Fruit fly (Drosophila melanogaster) whole organism, embryonic: ENCODE measurements around the gene CG13144.

Source experiments
- Atf-2 ChIP-seq: fragments of 200-800 bp; sonication (Bioruptor generic); optimal IDR thresholded peaks from 2 replicates; lab custom pipeline; 2016; ENCODE audit warnings: missing biosample characterization, missing genetic modification characterization
- B-H2 ChIP-seq: fragments of 200-800 bp; sonication (Bioruptor generic); optimal IDR thresholded peaks from 2 replicates; lab custom pipeline; 2018; ENCODE audit warnings: missing biosample characterization, mild to moderate bottlenecking, missing genetic modification characterization
- Bteb2 ChIP-seq: fragments of 200-800 bp; sonication (Bioruptor generic); optimal IDR thresholded peaks from 2 replicates; lab custom pipeline; 2016; ENCODE audit warnings: missing biosample characterization, missing genetic modification characterization
- CG10366 ChIP-seq: fragments of 200-800 bp; sonication (Bioruptor generic); IDR thresholded peaks from 2 replicates; pipeline ENCODE4 v1.3.6; 2022; ENCODE audit warnings: missing biosample characterization, missing genetic modification characterization
- CG11093 ChIP-seq: fragments of 200-800 bp; sonication (Bioruptor generic); IDR thresholded peaks from 3 replicates; pipeline ENCODE4 v1.3.6; 2022; ENCODE audit warnings: missing biosample characterization, missing genetic modification characterization
- CG12391 ChIP-seq: fragments of 200-800 bp; sonication (Bioruptor generic); optimal IDR thresholded peaks from 3 replicates; lab custom pipeline; 2018; ENCODE audit warnings: missing biosample characterization, mild to moderate bottlenecking, missing genetic modification characterization, moderate library complexity
- CG12659 ChIP-seq: fragments of 200-800 bp; sonication (Bioruptor generic); optimal IDR thresholded peaks from 3 replicates; lab custom pipeline; 2017; ENCODE audit warnings: mild to moderate bottlenecking, missing biosample characterization, missing genetic modification reagents, missing genetic modification characterization
- CG13775 ChIP-seq: fragments of 200-800 bp; sonication (Bioruptor generic); optimal IDR thresholded peaks from 3 replicates; lab custom pipeline; 2017; ENCODE audit warnings: missing biosample characterization, mild to moderate bottlenecking, missing genetic modification characterization
- CG13894 ChIP-seq: fragments of 200-800 bp; sonication (Bioruptor generic); optimal IDR thresholded peaks from 3 replicates; lab custom pipeline; 2018; ENCODE audit warnings: missing biosample characterization, mild to moderate bottlenecking, missing genetic modification characterization, moderate library complexity
- CG17385 ChIP-seq: fragments of 200-800 bp; sonication (Bioruptor generic); optimal IDR thresholded peaks from 3 replicates; lab custom pipeline; 2018; ENCODE audit warnings: missing biosample characterization, mild to moderate bottlenecking, missing genetic modification characterization
- CG18011 ChIP-seq: fragments of 200-800 bp; sonication (Bioruptor generic); optimal IDR thresholded peaks from 2 replicates; lab custom pipeline; 2017; ENCODE audit warnings: missing biosample characterization, missing genetic modification characterization, mild to moderate bottlenecking, moderate library complexity, missing genotype
- CG18764 ChIP-seq: fragments of 200-800 bp; sonication (Bioruptor generic); optimal IDR thresholded peaks from 3 replicates; lab custom pipeline; 2016; ENCODE audit warnings: missing biosample characterization, missing genetic modification characterization
- CG2202 ChIP-seq: fragments of 200-800 bp; sonication (Bioruptor generic); optimal IDR thresholded peaks from 2 replicates; lab custom pipeline; 2018; ENCODE audit warnings: missing biosample characterization, mild to moderate bottlenecking, missing genetic modification characterization
- CG2712 ChIP-seq: fragments of 200-800 bp; optimal IDR thresholded peaks from 3 replicates; lab custom pipeline; 2019; ENCODE audit warnings: missing biosample characterization, mild to moderate bottlenecking, missing genetic modification characterization, moderate library complexity
- CG3163 ChIP-seq: fragments of 200-800 bp; sonication (Bioruptor generic); optimal IDR thresholded peaks from 3 replicates; lab custom pipeline; 2016; ENCODE audit warnings: missing biosample characterization, missing genetic modification characterization
- CG3726 ChIP-seq: fragments of 200-800 bp; sonication (Bioruptor generic); IDR thresholded peaks from 3 replicates; pipeline ENCODE4, ENCODE4 v1.3.6; 2022; ENCODE audit warnings: missing biosample characterization, missing genetic modification characterization
- CG7786 ChIP-seq: fragments of 200-800 bp; sonication (Bioruptor generic); optimal IDR thresholded peaks from 2 replicates; lab custom pipeline; 2016; ENCODE audit warnings: missing biosample characterization, missing genetic modification characterization
- CG9437 ChIP-seq: fragments of 200-800 bp; sonication (Bioruptor generic); optimal IDR thresholded peaks from 2 replicates; lab custom pipeline; 2018; ENCODE audit warnings: missing biosample characterization, mild to moderate bottlenecking, missing genetic modification characterization
- D19B ChIP-seq: fragments of 200-800 bp; sonication (Bioruptor generic); optimal IDR thresholded peaks from 2 replicates; lab custom pipeline; 2017; ENCODE audit warnings: missing biosample characterization, mild to moderate bottlenecking, missing genetic modification characterization
- Drgx ChIP-seq: fragments of 200-800 bp; sonication (Bioruptor generic); IDR thresholded peaks from 2 replicates; pipeline ENCODE4 v1.3.6; 2022; ENCODE audit warnings: missing biosample characterization, missing genetic modification characterization
- Fer3 ChIP-seq: fragments of 200-800 bp; sonication (Bioruptor generic); optimal IDR thresholded peaks from 2 replicates; lab custom pipeline; 2018; ENCODE audit warnings: missing biosample characterization, mild to moderate bottlenecking, missing genetic modification characterization, moderate library complexity
- HHEX ChIP-seq: fragments of 200-800 bp; sonication (Bioruptor generic); optimal IDR thresholded peaks from 3 replicates; lab custom pipeline; 2017; ENCODE audit warnings: missing biosample characterization, mild to moderate bottlenecking, missing genetic modification characterization, missing genetic modification reagents
- Hand ChIP-seq: fragments of 200-800 bp; sonication (Bioruptor generic); optimal IDR thresholded peaks from 2 replicates; lab custom pipeline; 2017; ENCODE audit warnings: mild to moderate bottlenecking, missing biosample characterization, missing genetic modification reagents, missing genetic modification characterization
- HmgD ChIP-seq: fragments of 200-800 bp; sonication (Bioruptor generic); optimal IDR thresholded peaks from 3 replicates; lab custom pipeline; 2016; ENCODE audit warnings: missing biosample characterization, missing genetic modification characterization
- Hr51 ChIP-seq, 2 experiments: fragments of 200-800 bp; sonication (Bioruptor generic); optimal IDR thresholded peaks; 2 replicates in 1 of 2; 3 replicates in 1 of 2; lab custom pipeline; 2016 to 2018; ENCODE audit warnings: missing biosample characterization in 2 of 2, missing genetic modification characterization in 2 of 2, mild to moderate bottlenecking in 1 of 2, moderate library complexity in 1 of 2
- Max ChIP-seq: fragments of 200-800 bp; sonication (Bioruptor generic); optimal IDR thresholded peaks from 2 replicates; lab custom pipeline; 2016; ENCODE audit warnings: missing biosample characterization, mild to moderate bottlenecking, missing genetic modification characterization
- Med ChIP-seq: fragments of 200-800 bp; sonication (Bioruptor generic); peaks from one replicate; lab custom pipeline; 2016; ENCODE audit warnings: missing biosample characterization, missing genetic modification characterization, mild to moderate bottlenecking, inconsistent platforms, moderate library complexity
- Myb ChIP-seq: fragments of 200-800 bp; sonication (Bioruptor generic); optimal IDR thresholded peaks from 2 replicates; lab custom pipeline; 2016; ENCODE audit warnings: missing biosample characterization, missing genetic modification characterization
- ab ChIP-seq: fragments of 200-800 bp; sonication (Bioruptor generic); optimal IDR thresholded peaks from 2 replicates; lab custom pipeline; 2016; ENCODE audit warnings: missing biosample characterization, missing genetic modification characterization
- abd-A ChIP-seq: fragments of 200-800 bp; sonication (Bioruptor generic); optimal IDR thresholded peaks from 3 replicates; lab custom pipeline; 2019; ENCODE audit warnings: missing biosample characterization, mild to moderate bottlenecking, missing genetic modification characterization, moderate library complexity
- ara ChIP-seq: fragments of 200-800 bp; sonication (Bioruptor generic); IDR thresholded peaks from 2 replicates; pipeline ENCODE4 v1.3.6; 2022; ENCODE audit warnings: missing biosample characterization, missing genetic modification characterization
- btn ChIP-seq: fragments of 200-800 bp; sonication (Bioruptor generic); optimal IDR thresholded peaks from 2 replicates; lab custom pipeline; 2016; ENCODE audit warnings: missing biosample characterization, missing genetic modification characterization
- crol ChIP-seq: fragments of 200-800 bp; sonication (Bioruptor generic); IDR thresholded peaks from 2 replicates; pipeline ENCODE4 v1.3.6; 2022; ENCODE audit warnings: missing biosample characterization, missing genetic modification characterization
- dm ChIP-seq: fragments of 200-800 bp; sonication (Bioruptor generic); optimal IDR thresholded peaks from 3 replicates; lab custom pipeline; 2016; ENCODE audit warnings: missing biosample characterization, missing genetic modification characterization
- esg ChIP-seq: fragments of 200-800 bp; sonication (Bioruptor generic); conservative IDR thresholded peaks from 2 replicates; pipeline ENCODE4 v1.3.6; 2022; ENCODE audit warnings: missing biosample characterization, missing genetic modification characterization
- gro ChIP-seq: fragments of 200-800 bp; sonication (Bioruptor generic); optimal IDR thresholded peaks from 2 replicates; lab custom pipeline; 2016; ENCODE audit warnings: missing biosample characterization, missing genetic modification characterization
- h ChIP-seq: fragments of >200 bp; optimal IDR thresholded peaks from 2 replicates; lab custom pipeline; 2017
- hbn ChIP-seq: fragments of 200-800 bp; sonication (Bioruptor generic); IDR thresholded peaks from 2 replicates; pipeline ENCODE4 v1.3.6; 2022; ENCODE audit warnings: missing biosample characterization, missing genetic modification characterization; ENCODE audit not compliant: partially characterized antibody
- hth ChIP-seq: fragments of >200 bp; optimal IDR thresholded peaks from 2 replicates; lab custom pipeline; 2017; ENCODE audit warnings: inconsistent platforms
- kah ChIP-seq: fragments of 200-800 bp; sonication (Bioruptor generic); optimal IDR thresholded peaks from 2 replicates; lab custom pipeline; 2018; ENCODE audit warnings: missing biosample characterization, mild to moderate bottlenecking, missing genetic modification characterization
- p53 ChIP-seq: fragments of 200-800 bp; sonication (Bioruptor generic); optimal IDR thresholded peaks from 2 replicates; lab custom pipeline; 2016; ENCODE audit warnings: missing biosample characterization, missing genetic modification characterization
- pho ChIP-seq: fragments of 200-800 bp; sonication (Bioruptor generic); optimal IDR thresholded peaks from 2 replicates; lab custom pipeline; 2016; ENCODE audit warnings: missing biosample characterization, missing genetic modification characterization
- pnt ChIP-seq: fragments of 200-800 bp; sonication (Bioruptor generic); optimal IDR thresholded peaks from 3 replicates; lab custom pipeline; 2016; ENCODE audit warnings: missing biosample characterization, missing genetic modification characterization
- sd ChIP-seq: fragments of 200-800 bp; sonication (Bioruptor generic); optimal IDR thresholded peaks from 3 replicates; lab custom pipeline; 2018; ENCODE audit warnings: missing biosample characterization, mild to moderate bottlenecking, missing genetic modification characterization, moderate library complexity
- sr ChIP-seq: fragments of 200-800 bp; sonication (Bioruptor generic); IDR thresholded peaks from 3 replicates; pipeline ENCODE4 v1.3.6; 2022; ENCODE audit warnings: missing biosample characterization, missing genetic modification characterization
- tio ChIP-seq: fragments of 200-800 bp; sonication (Bioruptor generic); optimal IDR thresholded peaks from 2 replicates; lab custom pipeline; 2017; ENCODE audit warnings: missing biosample characterization, missing genetic modification characterization, inconsistent platforms
- tll ChIP-seq, 2 experiments: fragments of 200-800 bp in 1 of 2; fragments of >200 bp in 1 of 2; sonication (Bioruptor generic) in 1 of 2; optimal IDR thresholded peaks; 2 replicates each; lab custom pipeline; 2017 to 2019; ENCODE audit warnings: missing biosample characterization in 2 of 2, missing genetic modification characterization in 2 of 2, mild to moderate bottlenecking in 1 of 2, moderate library complexity in 1 of 2
- tup ChIP-seq: fragments of 200-800 bp; sonication (Bioruptor generic); optimal IDR thresholded peaks from 2 replicates; lab custom pipeline; 2016; ENCODE audit warnings: missing biosample characterization, mild to moderate bottlenecking, missing genetic modification characterization, moderate library complexity
- vfl ChIP-seq: fragments of 200-800 bp; sonication (Bioruptor generic); optimal IDR thresholded peaks from 2 replicates; lab custom pipeline; 2016; ENCODE audit warnings: missing biosample characterization, missing genetic modification characterization
- wor ChIP-seq: fragments of 200-800 bp; sonication (Bioruptor generic); IDR thresholded peaks from 2 replicates; pipeline ENCODE4 v1.3.6; 2022; ENCODE audit warnings: missing biosample characterization, missing genetic modification characterization
- zen2 ChIP-seq: fragments of 200-800 bp; sonication (Bioruptor generic); IDR thresholded peaks from 3 replicates; pipeline ENCODE4 v1.3.6; 2022; ENCODE audit warnings: missing biosample characterization, missing genetic modification characterization; ENCODE audit not compliant: partially characterized antibody

Gene CG13144

DNA sequence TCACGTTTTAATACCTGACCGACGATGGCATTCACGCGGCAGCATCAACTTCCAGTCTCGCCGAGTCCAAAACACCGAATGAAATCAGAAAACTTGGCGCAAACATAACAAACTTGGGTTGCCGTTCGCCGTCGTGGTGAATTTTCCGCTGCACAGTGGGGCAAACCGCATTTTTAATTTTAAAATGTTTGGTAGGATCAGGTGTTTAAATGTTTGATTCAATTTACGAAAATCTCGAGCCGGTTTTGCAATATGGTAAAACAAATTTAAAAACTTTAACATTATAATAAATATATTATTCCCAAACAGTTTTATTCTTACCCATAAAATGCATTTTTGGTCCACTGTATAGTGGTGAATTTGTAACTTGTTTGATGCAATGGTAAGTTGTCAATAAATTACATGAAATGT is 17.0 kb downstream of the CG13144 start, which contains the start of gene RluA-1 (continued):
- TF ChIP-seq tio (GFP tag; lab: Kevin White, UChicago) = peak; percentile 98
- TF ChIP-seq Atf-2 (GFP tag; lab: Kevin White, UChicago) = peak; percentile 95
- TF ChIP-seq pnt (GFP tag; lab: Kevin White, UChicago) = peak; percentile 91
- TF ChIP-seq esg (GFP tag; lab: Robert Waterston, UW) = peak; percentile 98
- TF ChIP-seq CG2202 (tag; lab: Kevin White, UChicago) = peak; percentile 99
- TF ChIP-seq Myb (GFP tag; lab: Kevin White, UChicago) = peak; percentile 70
- peak; percentile 87 for TF ChIP-seq CG7786 (GFP tag; lab: Kevin White, UChicago)
- peak; percentile 89 for TF ChIP-seq btn (GFP tag; lab: Kevin White, UChicago)
- peak; percentile 99 for TF ChIP-seq CG13775 (GFP tag; lab: Kevin White, UChicago)
- TF ChIP-seq HmgD = peak; percentile 53
- peak; percentile 94 for TF ChIP-seq gro
- TF ChIP-seq CG13894 (tag; lab: Kevin White, UChicago) = peak; percentile 98
- peak; percentile 96 for TF ChIP-seq vfl (GFP tag; lab: Kevin White, UChicago)
- TF ChIP-seq sd (tag; lab: Kevin White, UChicago) = peak; percentile 97
- TF ChIP-seq CG12659 = peak; percentile 100
- peak; percentile 97 for TF ChIP-seq CG3726
- peak; percentile 100 for TF ChIP-seq CG12391 (tag; lab: Kevin White, UChicago)
- TF ChIP-seq Hand (GFP tag; lab: Kevin White, UChicago) = peak; percentile 96
- TF ChIP-seq CG11093 (GFP tag; lab: Robert Waterston, UW) = peak; percentile 99
- TF ChIP-seq tll (GFP tag; optimal IDR thresholded peaks at IDR 0.05; lab: Kevin White, UChicago) = peak in 1 of 2 experiments; percentile 85
- TF ChIP-seq Fer3 (tag; lab: Kevin White, UChicago) = peak; percentile 99
- TF ChIP-seq abd-A (tag; lab: Kevin White, UChicago) = peak; percentile 92
- peak; percentile 70 for TF ChIP-seq crol
- TF ChIP-seq Med (GFP tag; lab: Kevin White, UChicago) = peak; percentile 99
- TF ChIP-seq B-H2 (GFP tag; lab: Kevin White, UChicago) = peak; percentile 96
- TF ChIP-seq HHEX = peak; percentile 99
- TF ChIP-seq CG9437 (GFP tag; lab: Kevin White, UChicago) = peak; percentile 97
- peak; percentile 100 for TF ChIP-seq CG2712
- TF ChIP-seq sr (GFP tag; lab: Robert Waterston, UW) = peak; percentile 91
- peak; percentile 97 to 100 for TF ChIP-seq Hr51 (GFP tag; optimal IDR thresholded peaks at IDR 0.05; lab: Kevin White, UChicago)
- TF ChIP-seq CG10366 (GFP tag; lab: Robert Waterston, UW) = peak; percentile 99
- peak; percentile 98 for TF ChIP-seq kah
- TF ChIP-seq p53 (GFP tag; lab: Kevin White, UChicago) = peak; percentile 64
- no peak for TF ChIP-seq hth (lab: Kevin White, UChicago)
- peak; percentile 92 for TF ChIP-seq CG18011 (GFP tag; lab: Kevin White, UChicago)
- no peak for TF ChIP-seq zen2 (GFP tag; lab: Robert Waterston, UW)
- TF ChIP-seq D19B (GFP tag; lab: Kevin White, UChicago) = peak; percentile 95
- TF ChIP-seq ara (GFP tag; lab: Robert Waterston, UW) = peak; percentile 100
- TF ChIP-seq h = no peak
- TF ChIP-seq hbn (GFP tag; lab: Robert Waterston, UW) = peak; percentile 53; the same call in 1 of the 2 replicates
- TF ChIP-seq CG3163 (GFP tag; lab: Kevin White, UChicago) = peak; percentile 76
- TF ChIP-seq pho (GFP tag; lab: Kevin White, UChicago) = peak; percentile 92
- peak; percentile 99 for TF ChIP-seq Drgx (GFP tag; lab: Robert Waterston, UW)
- TF ChIP-seq CG17385 = peak; percentile 99
- peak; percentile 85 for TF ChIP-seq dm
- peak; percentile 96 for TF ChIP-seq Bteb2 (GFP tag; lab: Kevin White, UChicago)
- TF ChIP-seq Max (GFP tag; lab: Kevin White, UChicago) = peak; percentile 99
- TF ChIP-seq ab (GFP tag; lab: Kevin White, UChicago) = peak; percentile 92
- TF ChIP-seq CG18764 (GFP tag; lab: Kevin White, UChicago) = peak; percentile 98
- TF ChIP-seq tup (GFP tag; lab: Kevin White, UChicago) = peak; percentile 97
- TF ChIP-seq wor (GFP tag; lab: Robert Waterston, UW) = peak; percentile 99
